Fruit fly (Drosophila melanogaster): ENCODE results near the gene CG32181.

Gene CG32181

DNA sequence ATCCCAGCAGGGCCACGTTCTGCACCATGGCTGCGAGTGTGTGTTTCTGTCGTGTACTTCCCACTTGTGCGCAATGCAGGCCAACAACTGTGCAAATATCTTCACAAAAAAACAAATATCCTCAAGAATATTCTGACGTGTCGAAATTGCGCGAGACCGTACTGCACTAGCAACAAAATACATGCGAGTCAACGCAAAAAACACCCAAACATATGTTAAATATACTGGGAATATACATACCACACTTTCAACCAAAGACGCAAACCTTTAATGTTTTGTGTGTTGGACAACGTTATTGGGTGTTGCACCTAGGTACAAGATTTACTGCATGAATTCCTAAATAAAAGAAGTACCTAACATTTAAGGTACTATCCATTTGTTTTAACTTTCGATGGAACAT lies 42.6 kb downstream of the CG32181 start, which contains the start of gene NUCB1 (continued):
- TF ChIP-seq zfh2 (GFP tag; optimal IDR thresholded peaks at IDR 0.05), result peak; percentile 49
- peak in 1 of 3 experiments; percentile 23 for TF ChIP-seq Stat92E (GFP tag; optimal IDR thresholded peaks at IDR 0.05)
- peak; percentile 36 for TF ChIP-seq MTF-1 (GFP tag; optimal IDR thresholded peaks at IDR 0.05; ENCODE audit: borderline replicate concordance)
- no peak for TF ChIP-seq CG10147 (GFP tag; optimal IDR thresholded peaks at IDR 0.05)
- TF ChIP-seq CG43689 (GFP tag; IDR thresholded peaks at IDR 0.05), result no peak
- no peak for TF ChIP-seq CG17612 (GFP tag; IDR thresholded peaks at IDR 0.05)
- TF ChIP-seq sens-2 (GFP tag; IDR thresholded peaks at IDR 0.05), result no peak
- TF ChIP-seq fd96Cb (tag; optimal IDR thresholded peaks at IDR 0.05), result no peak
- peak; percentile 54 for TF ChIP-seq dm (GFP tag; optimal IDR thresholded peaks at IDR 0.05)
- no peak for TF ChIP-seq CG12104 (GFP tag; optimal IDR thresholded peaks at IDR 0.05)
- TF ChIP-seq lola (GFP tag; optimal IDR thresholded peaks at IDR 0.05), result peak in 1 of 3 experiments; percentile 16
- TF ChIP-seq mirr (GFP tag; optimal IDR thresholded peaks at IDR 0.05), result peak; percentile 33
- TF ChIP-seq CG4707 (GFP tag; optimal IDR thresholded peaks at IDR 0.05), result no peak
- no peak for TF ChIP-seq chm (GFP tag; IDR thresholded peaks at IDR 0.05)
- TF ChIP-seq Med (GFP tag), result peak; percentile 94
- TF ChIP-seq CG1233 (GFP tag; optimal IDR thresholded peaks at IDR 0.05), result peak; percentile 8
- TF ChIP-seq sisA (GFP tag; IDR thresholded peaks at IDR 0.05), result no peak
- TF ChIP-seq CG4404 (GFP tag; IDR thresholded peaks at IDR 0.05), result no peak
- peak; percentile 59 for TF ChIP-seq CG12391 (tag; optimal IDR thresholded peaks at IDR 0.05)
- no peak for TF ChIP-seq ssp (GFP tag; IDR thresholded peaks at IDR 0.05)
- no peak for TF ChIP-seq ato (GFP tag; IDR thresholded peaks at IDR 0.05; ENCODE audit: partially characterized antibody)
- TF ChIP-seq CG32772 (GFP tag; IDR thresholded peaks at IDR 0.05), result no peak
- TF ChIP-seq CG6813 (GFP tag; optimal IDR thresholded peaks at IDR 0.05), result peak; percentile 16
- peak; percentile 82 for TF ChIP-seq trem (tag; optimal IDR thresholded peaks at IDR 0.05)
- no peak for TF ChIP-seq tap (tag; optimal IDR thresholded peaks at IDR 0.05)
- TF ChIP-seq CG10431 (GFP tag; optimal IDR thresholded peaks at IDR 0.05), result no peak
- TF ChIP-seq bab2 (GFP tag; optimal IDR thresholded peaks at IDR 0.05), result peak; percentile 16
- no peak for TF ChIP-seq emc (GFP tag; optimal IDR thresholded peaks at IDR 0.05)
- TF ChIP-seq pfk (GFP tag; optimal IDR thresholded peaks at IDR 0.05), result peak; percentile 23
- peak; percentile 79 for TF ChIP-seq CG33213 (GFP tag; optimal IDR thresholded peaks at IDR 0.05)
- no peak for TF ChIP-seq gt (GFP tag; IDR thresholded peaks at IDR 0.05)
- TF ChIP-seq CG30431 (GFP tag; optimal IDR thresholded peaks at IDR 0.05), result no peak
- no peak; the same call in 1 of the 2 replicates for TF ChIP-seq bbx (GFP tag; IDR thresholded peaks at IDR 0.05; ENCODE audit: partially characterized antibody)

DNA sequence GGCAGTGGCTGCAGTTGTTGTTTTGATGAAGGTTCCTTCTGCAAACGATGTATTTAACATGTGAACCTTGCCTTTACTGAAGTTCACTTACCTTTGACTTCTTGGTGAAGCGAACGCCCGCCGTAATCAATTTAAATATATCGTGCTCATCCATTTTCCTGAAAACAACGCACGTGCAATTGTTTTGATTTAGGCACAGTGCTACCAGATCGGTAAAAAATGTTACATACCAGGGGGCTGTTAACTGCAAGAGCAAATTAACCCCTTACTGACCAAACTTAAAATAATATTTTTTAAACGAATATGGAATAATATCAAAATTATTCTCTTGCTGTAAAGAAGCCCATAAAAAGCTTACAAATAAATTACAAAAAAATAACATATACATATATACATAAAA lies 45.0 kb downstream of the CG32181 start, which contains the start of gene ais:
ais (minus strand) TSS at position 205 of the 400 bp plus-strand sequence.
- no peak for TF ChIP-seq CG8765 (GFP tag; IDR thresholded peaks at IDR 0.05)
- no peak for TF ChIP-seq CG33213 (GFP tag; optimal IDR thresholded peaks at IDR 0.05)
- TF ChIP-seq sim (GFP tag; IDR thresholded peaks at IDR 0.05), result no peak
- TF ChIP-seq Doc3 (GFP tag; IDR thresholded peaks at IDR 0.05; ENCODE audit: partially characterized antibody), result no peak
- peak; percentile 50 for TF ChIP-seq CG2120 (GFP tag; optimal IDR thresholded peaks at IDR 0.05)
- TF ChIP-seq CG13123 (GFP tag; optimal IDR thresholded peaks at IDR 0.05), result no peak
- TF ChIP-seq gt (GFP tag; IDR thresholded peaks at IDR 0.05), result no peak
- peak; percentile 24; the same call in 1 of the 2 replicates for TF ChIP-seq CG14014 (GFP tag; IDR thresholded peaks at IDR 0.05)
- no peak for TF ChIP-seq scrt (GFP tag; optimal IDR thresholded peaks at IDR 0.05)
- TF ChIP-seq CG9817 (tag; optimal IDR thresholded peaks at IDR 0.05), result peak; percentile 22
- TF ChIP-seq lbe (GFP tag; optimal IDR thresholded peaks at IDR 0.05), result no peak
- no peak for TF ChIP-seq cato (GFP tag; optimal IDR thresholded peaks at IDR 0.05; ENCODE audit: borderline replicate concordance)
- TF ChIP-seq Neu2 (GFP tag; optimal IDR thresholded peaks at IDR 0.05; ENCODE audit: borderline replicate concordance), result no peak
- TF ChIP-seq CG13296 (GFP tag; optimal IDR thresholded peaks at IDR 0.05), result no peak
- no peak for TF ChIP-seq dmrt99B (tag; optimal IDR thresholded peaks at IDR 0.05)
- no peak for TF ChIP-seq CG8359 (GFP tag; optimal IDR thresholded peaks at IDR 0.05; ENCODE audit: borderline replicate concordance)
- TF ChIP-seq B-H1 (GFP tag; IDR thresholded peaks at IDR 0.05), result no peak
- no peak for TF ChIP-seq dysf (GFP tag; IDR thresholded peaks at IDR 0.05)
- TF ChIP-seq Asciz (GFP tag; optimal IDR thresholded peaks at IDR 0.05), result no peak
- no peak for TF ChIP-seq pfk (GFP tag; optimal IDR thresholded peaks at IDR 0.05)
- TF ChIP-seq NfI (GFP tag; optimal IDR thresholded peaks at IDR 0.05), result peak; percentile 10
